Fruit fly (Drosophila melanogaster): ENCODE measurements around the gene Naa40.
A peak's percentile ranks its signal among the peaks of the same experiment; 100 is the strongest.

The Naa40 gene

DNA sequence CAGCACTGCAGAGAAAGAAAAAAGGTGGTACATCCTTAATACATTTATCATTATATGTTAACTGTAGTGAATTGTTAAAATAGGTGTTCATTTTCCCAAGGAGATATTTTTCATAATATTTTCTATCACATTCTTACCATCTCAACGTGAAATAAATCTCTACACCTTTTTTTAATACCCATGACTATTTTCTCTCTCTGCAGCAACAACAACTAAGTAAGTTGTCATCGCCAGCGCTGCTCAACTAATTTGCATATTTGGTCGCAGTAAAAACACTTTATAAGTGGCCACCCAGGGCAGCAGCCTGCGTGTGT, 34.3 kb downstream of the Naa40 start (continued):
- TF ChIP-seq repo (GFP tag; optimal IDR thresholded peaks at IDR 0.05) (no peak), Ssrp (tag; optimal IDR thresholded peaks at IDR 0.05) (peak; percentile 53), az2 (GFP tag; optimal IDR thresholded peaks at IDR 0.05) (peak; percentile 41), CG12744 (GFP tag; optimal IDR thresholded peaks at IDR 0.05) (no peak), H15 (GFP tag; IDR thresholded peaks at IDR 0.05) (no peak), chif (GFP tag; optimal IDR thresholded peaks at IDR 0.05) (peak; percentile 4 to 46), ci (GFP tag; IDR thresholded peaks at IDR 0.05) (no peak), H2.0 (GFP tag; IDR thresholded peaks at IDR 0.05) (no peak), lbe (GFP tag; optimal IDR thresholded peaks at IDR 0.05) (no peak), CG11398 (GFP tag; optimal IDR thresholded peaks at IDR 0.05) (no peak), ab (GFP tag; optimal IDR thresholded peaks at IDR 0.05) (no peak), sima (GFP tag; optimal IDR thresholded peaks at IDR 0.05) (no peak), Kr (GFP tag; optimal IDR thresholded peaks at IDR 0.05) (no peak), bcd (GFP tag; optimal IDR thresholded peaks at IDR 0.05) (no peak), Elba2 (GFP tag; optimal IDR thresholded peaks at IDR 0.05) (no peak), Hand (GFP tag; optimal IDR thresholded peaks at IDR 0.05) (no peak), Xbp1 (GFP tag; optimal IDR thresholded peaks at IDR 0.05) (peak; percentile 37), CG31365 (tag; optimal IDR thresholded peaks at IDR 0.05) (no peak), CG8765 (GFP tag; IDR thresholded peaks at IDR 0.05) (no peak), CG3163 (GFP tag; optimal IDR thresholded peaks at IDR 0.05) (no peak), exex (tag; optimal IDR thresholded peaks at IDR 0.05) (no peak), slbo (GFP tag; IDR thresholded peaks at IDR 0.05) (no peak), pnt (GFP tag; optimal IDR thresholded peaks at IDR 0.05) (no peak), nau (GFP tag; optimal IDR thresholded peaks at IDR 0.05) (no peak), insv (GFP tag; optimal IDR thresholded peaks at IDR 0.05) (no peak), hth (optimal IDR thresholded peaks at IDR 0.05) (no peak), eve (GFP tag; optimal IDR thresholded peaks at IDR 0.05) (no peak), peb (GFP tag; IDR thresholded peaks at IDR 0.05) (no peak), Dad (GFP tag; optimal IDR thresholded peaks at IDR 0.05) (no peak), ERR (GFP tag; optimal IDR thresholded peaks at IDR 0.05) (no peak), onecut (GFP tag; IDR thresholded peaks at IDR 0.05) (no peak), CG17612 (GFP tag; IDR thresholded peaks at IDR 0.05) (no peak), nerfin-1 (tag; optimal IDR thresholded peaks at IDR 0.05) (peak; percentile 31), C15 (GFP tag; IDR thresholded peaks at IDR 0.05) (no peak), al (GFP tag; IDR thresholded peaks at IDR 0.05) (no peak), ftz-f1 (GFP tag; optimal IDR thresholded peaks at IDR 0.05) (no peak)

DNA sequence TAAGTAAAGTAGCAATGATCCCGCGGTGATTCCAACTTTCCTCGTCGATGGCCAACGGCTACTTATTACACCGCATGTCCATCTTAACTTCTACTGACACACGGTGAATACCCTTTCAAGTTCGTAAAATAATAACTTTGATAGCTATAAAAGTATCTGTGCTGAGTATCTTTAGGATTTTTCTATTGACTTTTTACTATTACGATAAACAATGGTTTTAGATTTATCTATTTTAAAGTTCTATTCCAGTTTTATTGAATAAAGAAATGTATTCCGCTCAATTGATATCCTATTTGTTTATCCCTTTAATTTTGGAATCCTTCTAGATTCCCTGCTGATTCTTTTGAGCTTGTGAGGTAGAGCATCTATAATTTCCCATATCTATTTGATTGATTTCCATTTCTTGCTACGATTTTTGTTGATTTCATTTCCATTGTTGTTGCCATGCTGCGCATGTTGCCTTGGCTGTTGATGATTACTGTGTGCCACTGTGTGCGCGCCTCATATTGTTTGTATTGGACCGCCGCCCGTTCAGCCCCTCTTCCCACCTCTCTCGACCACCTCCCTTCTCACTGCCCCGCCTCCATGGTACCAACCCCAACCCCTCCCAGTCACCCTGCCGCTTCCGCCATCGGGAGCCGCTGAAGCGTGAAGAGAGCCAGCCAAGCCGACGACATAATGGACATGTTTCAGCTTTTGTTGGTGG, 34.8 kb downstream of the Naa40 start:
- TF ChIP-seq CG7271 (tag; optimal IDR thresholded peaks at IDR 0.05) = no peak
- TF ChIP-seq chinmo (GFP tag; IDR thresholded peaks at IDR 0.05; ENCODE audit: partially characterized antibody) = 0 out of 4 replicates have a peak, but pooled peaks have one; percentile 56
- no peak for TF ChIP-seq CG8944 (GFP tag; optimal IDR thresholded peaks at IDR 0.05)
- TF ChIP-seq crol (GFP tag; IDR thresholded peaks at IDR 0.05) = peak; percentile 96
- TF ChIP-seq D19A (tag; optimal IDR thresholded peaks at IDR 0.05) = peak; percentile 93
- no peak for TF ChIP-seq CG12071 (GFP tag; optimal IDR thresholded peaks at IDR 0.05)
- peak; percentile 71 for TF ChIP-seq Nf-YC (tag; optimal IDR thresholded peaks at IDR 0.05)
- peak; percentile 16 for TF ChIP-seq CG11504 (tag; optimal IDR thresholded peaks at IDR 0.05)
- peak; percentile 17; the same call in 1 of the 3 replicates for TF ChIP-seq ci (GFP tag; IDR thresholded peaks at IDR 0.05)
- TF ChIP-seq CG9932 (GFP tag; IDR thresholded peaks at IDR 0.05) = 0 out of 2 replicates have a peak, but pooled peaks have one; percentile 10
- TF ChIP-seq CG30431 (GFP tag; optimal IDR thresholded peaks at IDR 0.05) = no peak
- TF ChIP-seq sens (GFP tag) = peak; percentile 79
- TF ChIP-seq Neu2 (GFP tag; optimal IDR thresholded peaks at IDR 0.05; ENCODE audit: borderline replicate concordance) = no peak
- peak; percentile 57 for TF ChIP-seq Nf-YB (GFP tag; optimal IDR thresholded peaks at IDR 0.05)
- peak in 1 of 2 experiments; percentile 1 for TF ChIP-seq Trl (optimal IDR thresholded peaks at IDR 0.05)
- TF ChIP-seq Trl (GFP tag; optimal IDR thresholded peaks at IDR 0.05) = no peak
- peak; percentile 49; the same call in 1 of the 2 replicates for TF ChIP-seq ttk (GFP tag; IDR thresholded peaks at IDR 0.05)
- TF ChIP-seq CG10979 (tag; optimal IDR thresholded peaks at IDR 0.05) = peak; percentile 2
- TF ChIP-seq chm (GFP tag; IDR thresholded peaks at IDR 0.05) = 0 out of 2 replicates have a peak, but pooled peaks have one; percentile 19
